Fruit fly (Drosophila melanogaster) whole organism, embryonic: Measurements from ENCODE around the gene ago.

Experiments
- B-H1 ChIP-seq: fragments of 200-800 bp; sonication (Bioruptor generic); IDR thresholded peaks from 3 replicates; pipeline ENCODE4 v1.3.6; 2022; ENCODE audit warnings: missing biosample characterization, missing genetic modification characterization
- Bgb ChIP-seq: fragments of 200-800 bp; sonication (Bioruptor generic); IDR thresholded peaks from 2 replicates; pipeline ENCODE4 v1.3.6; 2022; ENCODE audit warnings: missing biosample characterization, missing genetic modification characterization; ENCODE audit not compliant: partially characterized antibody
- CG10267 ChIP-seq: fragments of 200-800 bp; sonication (Bioruptor generic); optimal IDR thresholded peaks from 2 replicates; lab custom pipeline; 2018; ENCODE audit warnings: missing biosample characterization, mild to moderate bottlenecking, missing genetic modification characterization, moderate library complexity
- CG14965 ChIP-seq: fragments of 200-800 bp; sonication (Bioruptor generic); optimal IDR thresholded peaks from 2 replicates; lab custom pipeline; 2016; ENCODE audit warnings: missing biosample characterization, missing genetic modification characterization, borderline replicate concordance
- CG1529 ChIP-seq: fragments of 200-800 bp; sonication (Bioruptor generic); optimal IDR thresholded peaks from 3 replicates; lab custom pipeline; 2018; ENCODE audit warnings: missing biosample characterization, missing genetic modification characterization
- CG1602 ChIP-seq: fragments of 200-800 bp; sonication (Bioruptor generic); optimal IDR thresholded peaks from 3 replicates; lab custom pipeline; 2016; ENCODE audit warnings: missing biosample characterization, missing genetic modification characterization
- CG16863 ChIP-seq: fragments of 200-800 bp; sonication (Bioruptor generic); optimal IDR thresholded peaks from 3 replicates; lab custom pipeline; 2016; ENCODE audit warnings: missing biosample characterization, missing genetic modification characterization
- CG2202 ChIP-seq: fragments of 200-800 bp; sonication (Bioruptor generic); optimal IDR thresholded peaks from 2 replicates; lab custom pipeline; 2018; ENCODE audit warnings: missing biosample characterization, mild to moderate bottlenecking, missing genetic modification characterization
- CG32772 ChIP-seq: fragments of 200-800 bp; sonication (Bioruptor generic); IDR thresholded peaks from 2 replicates; pipeline ENCODE4 v1.3.6; 2022; ENCODE audit warnings: missing biosample characterization, missing genetic modification characterization
- CG34224 ChIP-seq: fragments of 200-800 bp; sonication (Bioruptor generic); IDR thresholded peaks from 3 replicates; pipeline ENCODE4 v1.3.6; 2022; ENCODE audit warnings: missing biosample characterization, missing genetic modification characterization; ENCODE audit not compliant: partially characterized antibody
- CG3726 ChIP-seq: fragments of 200-800 bp; sonication (Bioruptor generic); IDR thresholded peaks from 3 replicates; pipeline ENCODE4, ENCODE4 v1.3.6; 2022; ENCODE audit warnings: missing biosample characterization, missing genetic modification characterization
- CG3838 ChIP-seq: fragments of 200-800 bp; sonication (Bioruptor generic); optimal IDR thresholded peaks from 3 replicates; lab custom pipeline; 2016; ENCODE audit warnings: missing biosample characterization, missing genetic modification characterization
- CG4854 ChIP-seq: fragments of 200-800 bp; sonication (Bioruptor generic); optimal IDR thresholded peaks from 2 replicates; lab custom pipeline; 2016; ENCODE audit warnings: missing biosample characterization, missing genetic modification characterization, inconsistent platforms
- CG7786 ChIP-seq: fragments of 200-800 bp; sonication (Bioruptor generic); optimal IDR thresholded peaks from 2 replicates; lab custom pipeline; 2016; ENCODE audit warnings: missing biosample characterization, missing genetic modification characterization
- CG7928 ChIP-seq: fragments of 200-800 bp; sonication (Bioruptor generic); optimal IDR thresholded peaks from 2 replicates; lab custom pipeline; 2017; ENCODE audit warnings: missing biosample characterization, mild to moderate bottlenecking, missing genetic modification characterization
- CG8089 ChIP-seq: fragments of 200-800 bp; sonication (Bioruptor generic); optimal IDR thresholded peaks from 3 replicates; lab custom pipeline; 2016; ENCODE audit warnings: missing biosample characterization, missing genetic modification characterization
- CG9215 ChIP-seq: fragments of 200-800 bp; sonication (Bioruptor generic); IDR thresholded peaks from 2 replicates; pipeline ENCODE4 v1.3.6; 2022; ENCODE audit warnings: missing biosample characterization, missing genetic modification characterization
- Chrac-16 ChIP-seq: fragments of 200-800 bp; sonication (Bioruptor generic); optimal IDR thresholded peaks from 3 replicates; lab custom pipeline; 2016; ENCODE audit warnings: missing biosample characterization, missing genetic modification characterization
- Doc3 ChIP-seq: fragments of 200-800 bp; sonication (Bioruptor generic); IDR thresholded peaks from 3 replicates; pipeline ENCODE4 v1.3.6; 2022; ENCODE audit warnings: missing biosample characterization, missing genetic modification characterization; ENCODE audit not compliant: partially characterized antibody
- Elba2 ChIP-seq: fragments of 200-800 bp; sonication (Bioruptor generic); optimal IDR thresholded peaks from 3 replicates; lab custom pipeline; 2016; ENCODE audit warnings: missing biosample characterization, missing genetic modification characterization
- Ets65A ChIP-seq: fragments of 200-800 bp; sonication (Bioruptor generic); peaks from one replicate; lab custom pipeline; 2016; ENCODE audit warnings: missing biosample characterization, missing genetic modification characterization
- Gsc ChIP-seq: fragments of 200-800 bp; sonication (Bioruptor generic); IDR thresholded peaks from 2 replicates; pipeline ENCODE4 v1.3.6; 2022; ENCODE audit warnings: missing biosample characterization, missing genetic modification characterization
- HmgZ ChIP-seq: fragments of 200-800 bp; sonication (Bioruptor generic); optimal IDR thresholded peaks from 2 replicates; lab custom pipeline; 2018; ENCODE audit warnings: missing biosample characterization, mild to moderate bottlenecking, missing genetic modification characterization
- Lhr ChIP-seq: fragments of 200-800 bp; sonication (Bioruptor generic); optimal IDR thresholded peaks from 3 replicates; lab custom pipeline; 2017; ENCODE audit warnings: mild to moderate bottlenecking, missing biosample characterization, missing genetic modification reagents, missing genetic modification characterization
- Lpt ChIP-seq: fragments of >200 bp; optimal IDR thresholded peaks from 2 replicates; lab custom pipeline; 2018; ENCODE audit warnings: missing biosample characterization, missing genetic modification characterization
- NC2β ChIP-seq: fragments of 200-800 bp; sonication (Bioruptor generic); optimal IDR thresholded peaks from 2 replicates; lab custom pipeline; 2016; ENCODE audit warnings: missing biosample characterization, missing genetic modification characterization
- Ravus ChIP-seq: fragments of 200-800 bp; sonication (Bioruptor generic); IDR thresholded peaks from 2 replicates; pipeline ENCODE4 v1.3.6; 2022; ENCODE audit warnings: missing biosample characterization, missing genetic modification characterization
- Scr ChIP-seq: fragments of 200-800 bp; sonication (Bioruptor generic); IDR thresholded peaks from 2 replicates; pipeline ENCODE4 v1.3.6; 2022; ENCODE audit warnings: missing biosample characterization, missing genetic modification characterization; ENCODE audit not compliant: partially characterized antibody
- Sox102F ChIP-seq: fragments of 200-800 bp; sonication (Bioruptor generic); optimal IDR thresholded peaks from 2 replicates; lab custom pipeline; 2018; ENCODE audit warnings: missing biosample characterization, mild to moderate bottlenecking, missing genetic modification characterization, moderate library complexity
- abd-A ChIP-seq: fragments of 200-800 bp; sonication (Bioruptor generic); optimal IDR thresholded peaks from 3 replicates; lab custom pipeline; 2019; ENCODE audit warnings: missing biosample characterization, mild to moderate bottlenecking, missing genetic modification characterization, moderate library complexity
- ase ChIP-seq: fragments of 200-800 bp; sonication (Bioruptor generic); IDR thresholded peaks from 3 replicates; pipeline ENCODE4 v1.3.6; 2022; ENCODE audit warnings: missing biosample characterization, missing genetic modification characterization
- disco-r ChIP-seq: fragments of 200-800 bp; sonication (Bioruptor generic); optimal IDR thresholded peaks from 2 replicates; lab custom pipeline; 2016; ENCODE audit warnings: missing biosample characterization, missing genetic modification characterization
- dpn ChIP-seq, 2 experiments: fragments of 200-800 bp; sonication (Bioruptor generic); optimal IDR thresholded peaks; 3 replicates each; lab custom pipeline; 2016; ENCODE audit warnings: missing biosample characterization in 2 of 2, missing genetic modification characterization in 2 of 2
- ewg ChIP-seq: fragments of 200-800 bp; sonication (Bioruptor generic); optimal IDR thresholded peaks from 3 replicates; lab custom pipeline; 2017; ENCODE audit warnings: mild to moderate bottlenecking, missing biosample characterization, missing genetic modification reagents, missing genetic modification characterization
- gce ChIP-seq: fragments of 200-800 bp; sonication (Bioruptor generic); IDR thresholded peaks from 3 replicates; pipeline ENCODE4 v1.3.6; 2022; ENCODE audit warnings: missing biosample characterization, missing genetic modification characterization
- gsb-n ChIP-seq: fragments of 200-800 bp; sonication (Bioruptor generic); optimal IDR thresholded peaks from 3 replicates; lab custom pipeline; 2018; ENCODE audit warnings: missing biosample characterization, mild to moderate bottlenecking, missing genetic modification characterization
- jigr1 ChIP-seq: fragments of 200-800 bp; sonication (Bioruptor generic); IDR thresholded peaks from 3 replicates; pipeline ENCODE4 v1.3.6; 2022; ENCODE audit warnings: missing biosample characterization, missing genetic modification characterization
- org-1 ChIP-seq: fragments of 200-800 bp; sonication (Bioruptor generic); optimal IDR thresholded peaks from 2 replicates; lab custom pipeline; 2017; ENCODE audit warnings: missing biosample characterization, missing genetic modification characterization
- pb ChIP-seq: fragments of 200-800 bp; sonication (Bioruptor generic); optimal IDR thresholded peaks from 3 replicates; lab custom pipeline; 2016; ENCODE audit warnings: missing biosample characterization, missing genetic modification characterization
- salm ChIP-seq: fragments of 200-800 bp; sonication (Bioruptor generic); optimal IDR thresholded peaks from 2 replicates; lab custom pipeline; 2018; ENCODE audit warnings: missing biosample characterization, mild to moderate bottlenecking, missing genetic modification characterization
- schlank ChIP-seq: fragments of 200-800 bp; sonication (Bioruptor generic); optimal IDR thresholded peaks from 2 replicates; lab custom pipeline; 2018; ENCODE audit warnings: missing biosample characterization, mild to moderate bottlenecking, missing genetic modification characterization
- sd ChIP-seq: fragments of 200-800 bp; sonication (Bioruptor generic); optimal IDR thresholded peaks from 3 replicates; lab custom pipeline; 2018; ENCODE audit warnings: missing biosample characterization, mild to moderate bottlenecking, missing genetic modification characterization, moderate library complexity
- sens ChIP-seq: fragments of 200-800 bp; sonication (Bioruptor generic); peaks from one replicate; lab custom pipeline; 2016; ENCODE audit warnings: missing biosample characterization, missing genetic modification characterization
- slbo ChIP-seq: fragments of 200-800 bp; sonication (Bioruptor generic); IDR thresholded peaks from 2 replicates; pipeline ENCODE4 v1.3.6; 2022; ENCODE audit warnings: missing biosample characterization, missing genetic modification characterization
- slp2 ChIP-seq: fragments of 200-800 bp; sonication (Bioruptor generic); optimal IDR thresholded peaks from 2 replicates; lab custom pipeline; 2016; ENCODE audit warnings: missing biosample characterization, missing genetic modification characterization
- sr ChIP-seq: fragments of 200-800 bp; sonication (Bioruptor generic); IDR thresholded peaks from 3 replicates; pipeline ENCODE4 v1.3.6; 2022; ENCODE audit warnings: missing biosample characterization, missing genetic modification characterization
- tgo ChIP-seq: fragments of 200-800 bp; sonication (Bioruptor generic); IDR thresholded peaks from 3 replicates; pipeline ENCODE4 v1.3.6; 2022; ENCODE audit warnings: missing biosample characterization, missing genetic modification characterization
- wdn ChIP-seq: fragments of 200-800 bp; sonication (Bioruptor generic); IDR thresholded peaks from 2 replicates; pipeline ENCODE4 v1.3.6; 2022; ENCODE audit warnings: missing biosample characterization, missing genetic modification characterization
- wor ChIP-seq: fragments of 200-800 bp; sonication (Bioruptor generic); IDR thresholded peaks from 2 replicates; pipeline ENCODE4 v1.3.6; 2022; ENCODE audit warnings: missing biosample characterization, missing genetic modification characterization
- z ChIP-seq: fragments of 200-800 bp; sonication (Bioruptor generic); IDR thresholded peaks from 3 replicates; pipeline ENCODE4 v1.3.6; 2022; ENCODE audit warnings: missing biosample characterization, missing genetic modification characterization
- zf30C ChIP-seq: fragments of 200-800 bp; sonication (Bioruptor generic); optimal IDR thresholded peaks from 3 replicates; lab custom pipeline; 2018; ENCODE audit warnings: missing biosample characterization, mild to moderate bottlenecking, missing genetic modification characterization

The ago gene

DNA sequence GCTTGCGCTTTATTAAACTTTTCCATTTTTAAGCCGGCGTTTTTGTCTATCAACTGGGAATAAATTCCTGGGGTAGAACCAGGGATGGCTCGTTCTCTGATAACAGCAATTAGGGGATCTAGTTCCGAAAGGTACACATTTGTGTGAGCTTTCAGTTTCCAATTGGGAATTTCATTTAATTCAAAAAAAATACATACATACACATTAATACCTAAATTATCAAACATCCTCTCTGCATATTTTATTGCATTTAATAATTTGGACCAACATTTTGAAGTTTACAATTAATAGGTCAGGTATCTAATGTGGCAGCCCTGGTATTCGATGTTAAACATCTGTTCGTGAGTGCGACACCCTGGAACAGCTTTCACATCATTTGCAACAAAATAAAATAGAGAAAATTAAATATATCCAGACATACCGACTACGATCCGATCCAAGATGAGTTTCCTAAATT lies 5.0 kb upstream of the ago start, which contains the start of the genes CG15011 and CG1309 (continued):
- TF ChIP-seq CG14965 (GFP tag; lab: Kevin White, UChicago) (no peak), CG7928 (GFP tag; lab: Kevin White, UChicago) (peak; percentile 100), CG2202 (tag; lab: Kevin White, UChicago) (peak; percentile 31), gce (GFP tag; lab: Robert Waterston, UW) (no peak), Lpt (GFP tag; lab: Kevin White, UChicago) (no peak), NC2β (GFP tag; lab: Kevin White, UChicago) (peak; percentile 85), slp2 (GFP tag; lab: Kevin White, UChicago) (peak; percentile 78), CG8089 (peak; percentile 71), tgo (GFP tag; lab: Robert Waterston, UW) (peak; percentile 57; the same call in 2 of the 3 replicates), salm (tag; lab: Kevin White, UChicago) (peak; percentile 56), CG3726 (peak; percentile 64; the same call in 2 of the 3 replicates), gsb-n (tag; lab: Kevin White, UChicago) (peak; percentile 76), Elba2 (GFP tag; lab: Kevin White, UChicago) (peak; percentile 96), dpn (GFP tag; optimal IDR thresholded peaks at IDR 0.05; lab: Kevin White, UChicago) (peak; percentile 85 to 88), CG1529 (GFP tag; lab: Kevin White, UChicago) (peak; percentile 55), Scr (GFP tag; lab: Robert Waterston, UW) (peak; percentile 55), jigr1 (0 out of 3 replicates have a peak, but pooled peaks have one; percentile 8), B-H1 (GFP tag; lab: Robert Waterston, UW) (peak; percentile 23; the same call in 1 of the 3 replicates), z (GFP tag; lab: Robert Waterston, UW) (no peak), CG34224 (GFP tag; lab: Robert Waterston, UW) (no peak), Chrac-16 (GFP tag; lab: Kevin White, UChicago) (peak; percentile 85), CG1602 (GFP tag; lab: Kevin White, UChicago) (peak; percentile 86), HmgZ (tag; lab: Kevin White, UChicago) (peak; percentile 94), sens (peak; percentile 98), Ets65A (GFP tag; lab: Kevin White, UChicago) (peak; percentile 99), CG16863 (GFP tag; lab: Kevin White, UChicago) (peak; percentile 83), zf30C (GFP tag; lab: Kevin White, UChicago) (no peak), Lhr (GFP tag; lab: Kevin White, UChicago) (peak; percentile 31), CG32772 (GFP tag; lab: Robert Waterston, UW) (peak; percentile 81), CG3838 (GFP tag; lab: Kevin White, UChicago) (peak; percentile 64), CG9215 (GFP tag; lab: Robert Waterston, UW) (peak; percentile 73), wdn (GFP tag; lab: Robert Waterston, UW) (peak; percentile 71), Sox102F (GFP tag; lab: Kevin White, UChicago) (peak; percentile 81), ewg (GFP tag; lab: Kevin White, UChicago) (peak; percentile 42), disco-r (GFP tag; lab: Kevin White, UChicago) (peak; percentile 71), schlank (tag; lab: Kevin White, UChicago) (peak; percentile 8), abd-A (tag; lab: Kevin White, UChicago) (peak; percentile 85), sr (GFP tag; lab: Robert Waterston, UW) (no peak), sd (tag; lab: Kevin White, UChicago) (peak; percentile 99), pb (GFP tag; lab: Kevin White, UChicago) (peak; percentile 82), CG7786 (GFP tag; lab: Kevin White, UChicago) (peak; percentile 82), org-1 (GFP tag; lab: Kevin White, UChicago) (peak; percentile 23), Ravus (GFP tag; lab: Robert Waterston, UW) (no peak), Gsc (GFP tag; lab: Robert Waterston, UW) (no peak), Doc3 (GFP tag; lab: Robert Waterston, UW) (0 out of 3 replicates have a peak, but pooled peaks have one; percentile 40), ase (GFP tag; lab: Robert Waterston, UW) (peak; percentile 72; the same call in 2 of the 3 replicates), slbo (GFP tag; lab: Robert Waterston, UW) (peak; percentile 90), CG4854 (GFP tag; lab: Kevin White, UChicago) (peak; percentile 81), Bgb (GFP tag; lab: Robert Waterston, UW) (no peak; the same call in 1 of the 2 replicates), wor (GFP tag; lab: Robert Waterston, UW) (peak; percentile 63), CG10267 (tag; lab: Kevin White, UChicago) (peak; percentile 81)
